Worm (Caenorhabditis elegans) whole organism, L1 larva: ENCODE measurements around the gene K11H3.2.

ENCODE experiments used
- ama-1 ChIP-seq: fragments of 150-350 bp; optimal IDR thresholded peaks from 2 replicates; lab custom pipeline; 2014
- blmp-1 ChIP-seq: fragments of 150-350 bp; optimal IDR thresholded peaks from 2 replicates; lab custom pipeline; 2014; ENCODE audit warnings: missing biosample characterization, missing genetic modification characterization
- ceh-63 ChIP-seq: fragments of 200-800 bp; sonication (Bioruptor generic); optimal IDR thresholded peaks from 2 replicates; lab custom pipeline; 2018; ENCODE audit warnings: mild to moderate bottlenecking, missing genetic modification characterization, missing compliant biosample characterization
- lir-3 ChIP-seq: sonication (generic microtip); optimal IDR thresholded peaks from 2 replicates; lab custom pipeline; 2016; ENCODE audit warnings: mild to moderate bottlenecking, missing genetic modification characterization, moderate library complexity, missing compliant biosample characterization; ENCODE audit not compliant: poor library complexity
- lsy-2 ChIP-seq, 2 experiments: fragments of 150-350 bp; optimal IDR thresholded peaks; 2 replicates each; lab custom pipeline; 2014; ENCODE audit warnings: missing biosample characterization in 2 of 2, missing genetic modification characterization in 2 of 2
- mep-1 ChIP-seq: fragments of 150-350 bp; optimal IDR thresholded peaks from 2 replicates; lab custom pipeline; 2014; ENCODE audit warnings: missing biosample characterization, missing genetic modification characterization
- nhr-11 ChIP-seq: fragments of 150-350 bp; optimal IDR thresholded peaks from 2 replicates; lab custom pipeline; 2014; ENCODE audit warnings: missing biosample characterization, missing genetic modification characterization
- nhr-237 ChIP-seq: fragments of 150-350 bp; optimal IDR thresholded peaks from 2 replicates; lab custom pipeline; 2014; ENCODE audit warnings: missing biosample characterization, missing genetic modification characterization
- nhr-84 ChIP-seq: sonication (generic microtip); optimal IDR thresholded peaks from 2 replicates; lab custom pipeline; 2017; ENCODE audit warnings: missing biosample characterization, missing genetic modification characterization
- swsn-7 ChIP-seq: sonication (generic microtip); optimal IDR thresholded peaks from 2 replicates; lab custom pipeline; 2016; ENCODE audit warnings: missing genetic modification characterization, missing compliant biosample characterization
- tbx-2 ChIP-seq: sonication (generic microtip); optimal IDR thresholded peaks from 2 replicates; lab custom pipeline; 2016; ENCODE audit warnings: missing genetic modification characterization, missing compliant biosample characterization
- zag-1 ChIP-seq: fragments of 150-350 bp; optimal IDR thresholded peaks from 2 replicates; lab custom pipeline; 2014; ENCODE audit warnings: missing biosample characterization, missing genetic modification characterization
- ztf-11 ChIP-seq, 2 experiments: sonication (generic microtip); optimal IDR thresholded peaks; 2 replicates each; lab custom pipeline; 2016 to 2017; ENCODE audit warnings: missing genetic modification characterization in 2 of 2, missing biosample characterization in 1 of 2, missing compliant biosample characterization in 1 of 2
- ztf-4 ChIP-seq: fragments of 150-350 bp; optimal IDR thresholded peaks from 2 replicates; lab custom pipeline; 2014; ENCODE audit warnings: missing biosample characterization, missing genetic modification characterization

DNA sequence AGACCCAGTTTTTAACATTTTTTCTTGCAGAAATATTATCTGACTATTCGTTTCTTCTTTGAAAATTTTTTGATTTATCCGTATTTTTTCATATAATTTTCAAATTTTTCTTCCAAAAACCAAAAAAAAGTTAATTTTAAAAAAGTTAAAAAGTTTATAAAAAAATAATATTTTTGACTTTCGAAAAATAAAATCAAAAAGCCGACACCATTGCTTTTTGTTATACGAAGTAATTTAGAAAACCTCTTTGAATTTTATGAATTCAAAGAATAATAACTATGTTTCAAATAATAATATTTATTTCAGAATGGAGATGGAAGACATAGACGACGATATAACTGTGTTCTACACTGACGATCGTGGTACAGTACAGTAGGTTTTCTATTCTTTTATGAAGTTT lies 11.3 kb upstream of the K11H3.2 start, which contains the start of gene K11H3.8:
- TF ChIP-seq swsn-7 = no peak
- no peak for TF ChIP-seq nhr-11 (tag; lab: Kevin White, UChicago)
- no peak for TF ChIP-seq ama-1 (lab: Kevin White, UChicago)
- no peak for TF ChIP-seq ztf-11 (tag; optimal IDR thresholded peaks at IDR 0.05; lab: Kevin White, UChicago)
- no peak for TF ChIP-seq nhr-84 (tag; lab: Kevin White, UChicago)
- no peak for TF ChIP-seq ceh-63 (GFP tag; lab: Kevin White, UChicago)
- TF ChIP-seq lsy-2 (tag; optimal IDR thresholded peaks at IDR 0.05; lab: Kevin White, UChicago) = no peak
- TF ChIP-seq zag-1 (tag; lab: Kevin White, UChicago) = no peak
- TF ChIP-seq nhr-237 (tag; lab: Kevin White, UChicago) = no peak
- no peak for TF ChIP-seq lir-3
- no peak for TF ChIP-seq tbx-2 (tag; lab: Kevin White, UChicago)
- no peak for TF ChIP-seq ztf-4 (tag; lab: Kevin White, UChicago)
- TF ChIP-seq mep-1 (tag; lab: Kevin White, UChicago) = no peak
- TF ChIP-seq blmp-1 = no peak
